Fruit fly (Drosophila melanogaster): ENCODE measurements around the gene CG31848.

The CG31848 gene

DNA sequence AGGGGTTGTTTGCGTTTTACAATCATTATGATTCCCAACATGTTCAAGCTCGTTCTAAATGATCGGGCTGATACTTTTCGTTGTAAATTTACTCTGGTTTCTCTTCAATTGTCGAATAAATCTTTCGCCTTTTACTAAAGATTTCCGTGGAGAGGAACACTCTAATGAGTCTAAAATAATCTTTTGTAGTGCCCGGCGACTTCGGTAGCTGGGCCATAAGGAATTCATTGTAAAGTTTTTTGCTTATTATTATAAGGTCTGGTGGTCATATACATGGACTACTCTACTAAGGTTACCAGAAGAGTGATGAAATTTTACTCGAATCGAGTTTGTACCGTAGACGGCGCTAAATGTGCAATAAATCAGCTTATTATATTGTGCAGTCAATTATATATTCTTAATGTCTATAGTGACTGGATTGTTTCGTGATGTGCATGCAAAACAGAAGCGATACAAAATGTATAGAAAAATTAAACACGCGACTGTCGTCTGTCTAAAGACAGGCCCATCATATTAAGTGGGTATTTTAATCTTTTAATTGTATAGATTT lies 20.8 kb downstream of the CG31848 start:
- TF ChIP-seq svp (GFP tag) (peak; percentile 17), CG8319 (GFP tag; optimal IDR thresholded peaks at IDR 0.05) (no peak)

DNA sequence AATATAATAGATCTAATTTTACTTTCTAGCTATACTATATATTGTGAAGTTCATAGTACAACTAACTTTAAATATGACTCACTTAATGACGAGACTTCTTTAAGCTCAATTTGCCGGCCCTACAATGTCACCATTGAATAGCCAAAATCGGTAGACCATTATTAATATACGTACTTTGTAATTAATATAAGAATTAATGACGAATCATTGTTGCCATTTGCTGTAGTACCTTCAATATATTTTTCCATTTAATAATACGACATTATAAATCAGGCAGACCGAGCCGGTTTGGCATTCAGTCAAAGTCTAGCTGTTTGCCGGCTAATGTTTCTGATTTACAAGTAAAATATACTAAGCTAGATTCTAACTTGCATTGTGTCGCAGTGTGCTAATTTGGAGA lies 26.0 kb downstream of the CG31848 start, which contains the start of gene Jhbp13:
Gene Jhbp13 (plus strand): TSS at position 301 of the 400 bp plus-strand sequence.
- TF ChIP-seq CG6792 (GFP tag; optimal IDR thresholded peaks at IDR 0.05) (no peak), CG4318 (GFP tag; optimal IDR thresholded peaks at IDR 0.05) (no peak), fd85E (GFP tag; optimal IDR thresholded peaks at IDR 0.05) (no peak), vri (GFP tag; optimal IDR thresholded peaks at IDR 0.05) (no peak), lz (GFP tag; optimal IDR thresholded peaks at IDR 0.05) (no peak), Sox102F (GFP tag; optimal IDR thresholded peaks at IDR 0.05) (no peak), Sox15 (GFP tag; optimal IDR thresholded peaks at IDR 0.05) (no peak), dsx (GFP tag; optimal IDR thresholded peaks at IDR 0.05; ENCODE audit: poor library complexity, severe bottlenecking) (no peak), Ets21C (GFP tag; optimal IDR thresholded peaks at IDR 0.05) (no peak), esn (GFP tag; optimal IDR thresholded peaks at IDR 0.05) (no peak), CG6163 (GFP tag; IDR thresholded peaks at IDR 0.05) (no peak), Lpt (GFP tag; optimal IDR thresholded peaks at IDR 0.05) (no peak), fkh (GFP tag; optimal IDR thresholded peaks at IDR 0.05) (no peak), CG9139 (GFP tag; optimal IDR thresholded peaks at IDR 0.05) (no peak), CG15336 (GFP tag; IDR thresholded peaks at IDR 0.05) (no peak), net (GFP tag; optimal IDR thresholded peaks at IDR 0.05) (no peak), CG7368 (GFP tag; optimal IDR thresholded peaks at IDR 0.05) (no peak), Eip93F (GFP tag; optimal IDR thresholded peaks at IDR 0.05) (no peak)

DNA sequence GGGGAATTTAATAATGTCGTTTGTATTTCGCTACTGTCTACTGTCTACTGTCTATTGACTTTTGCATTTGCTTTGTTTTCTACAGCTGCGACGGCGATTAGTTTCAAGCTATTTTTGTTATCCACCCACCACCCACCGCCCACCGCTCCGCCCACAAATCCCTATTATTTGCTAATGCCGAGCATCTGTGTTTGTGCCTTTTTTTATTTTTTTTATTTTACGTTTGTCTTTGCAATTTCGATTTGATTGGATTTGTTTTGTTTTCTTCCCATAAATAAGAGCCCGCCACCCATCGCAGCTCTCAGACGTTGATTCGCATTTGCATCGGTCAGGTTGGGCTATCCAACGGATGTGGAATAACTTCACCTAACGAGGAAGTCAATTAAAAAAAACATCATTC lies 29.5 kb downstream of the CG31848 start, which contains the start of gene Jhbp14:
Gene Jhbp14 (plus strand): TSS at position 301 of the 400 bp plus-strand sequence.
- TF ChIP-seq Blimp-1 (GFP tag; optimal IDR thresholded peaks at IDR 0.05) (no peak), CG6854 (GFP tag; optimal IDR thresholded peaks at IDR 0.05) (no peak), esn (GFP tag; optimal IDR thresholded peaks at IDR 0.05) (no peak), CG6163 (GFP tag; IDR thresholded peaks at IDR 0.05) (no peak)

DNA sequence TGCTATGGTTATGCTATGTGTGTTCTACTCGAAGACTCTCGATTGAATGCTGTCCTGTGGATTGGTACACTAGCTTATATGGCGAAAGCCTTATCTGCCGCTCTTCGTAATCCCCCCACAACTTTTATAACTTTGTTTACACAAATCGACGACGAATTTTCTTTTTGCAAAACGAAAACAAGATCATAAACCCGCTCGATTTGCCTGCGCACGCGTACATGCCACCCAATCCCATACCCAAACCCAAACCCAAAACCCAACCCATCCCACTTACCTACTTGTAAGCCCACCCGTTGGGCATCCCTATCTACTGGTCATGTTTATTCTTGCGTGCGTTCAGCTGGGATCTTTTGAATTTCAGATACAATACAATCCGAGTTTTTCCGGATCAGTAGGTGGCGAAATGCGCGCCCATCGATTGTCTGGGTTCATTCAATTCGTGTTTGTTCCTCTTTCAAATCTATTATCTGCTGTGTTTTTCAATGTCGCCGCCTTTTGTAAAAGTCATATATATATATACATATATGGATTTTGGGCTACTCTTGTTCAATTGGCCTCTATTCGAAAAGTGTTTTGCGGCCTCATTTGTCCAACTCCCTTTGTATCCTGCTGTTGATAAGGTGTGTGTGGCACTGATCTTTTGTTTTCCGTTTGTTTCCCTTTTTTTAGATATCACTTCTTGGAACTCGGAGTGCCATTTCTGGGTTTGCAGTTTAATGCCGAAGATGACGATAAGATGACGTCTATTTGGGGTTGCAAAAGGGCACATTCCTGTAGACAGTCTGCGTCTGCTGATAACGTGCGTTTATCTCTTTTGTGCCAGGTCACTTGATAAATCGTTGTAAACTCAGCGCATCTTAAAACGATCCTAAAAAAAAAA lies 30.8 kb downstream of the CG31848 start, which contains the start of gene Mabi:
Gene Mabi (minus strand): TSS at position 51 of the 880 bp plus-strand sequence.
- TF ChIP-seq CG6163 (GFP tag; IDR thresholded peaks at IDR 0.05), result no peak
- no peak for TF ChIP-seq Ets21C (GFP tag; optimal IDR thresholded peaks at IDR 0.05)
- TF ChIP-seq lz (GFP tag; optimal IDR thresholded peaks at IDR 0.05), result no peak
- no peak for TF ChIP-seq Ets96B (tag; optimal IDR thresholded peaks at IDR 0.05)

DNA sequence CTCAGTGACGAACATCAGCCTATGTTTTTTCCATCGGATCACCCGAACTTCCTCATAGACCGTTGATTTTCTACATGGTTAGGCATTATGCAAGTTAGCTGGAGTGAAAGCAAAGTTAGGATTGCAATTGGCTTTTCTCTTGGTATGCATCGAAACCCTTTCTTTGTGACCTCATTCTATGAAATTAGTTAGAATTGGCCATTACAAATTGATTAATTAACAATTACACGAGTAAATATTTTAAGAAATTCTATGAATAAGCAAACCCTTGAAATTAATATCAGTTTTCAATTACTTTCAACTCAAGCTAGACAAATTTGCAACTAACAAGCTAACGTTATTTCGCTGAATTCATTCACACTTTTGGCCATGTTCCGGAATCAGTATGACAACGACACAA lies 33.9 kb downstream of the CG31848 start, which contains the start of gene Prosalpha6T:
Gene Prosalpha6T (plus strand): TSS at position 301 of the 400 bp plus-strand sequence.
- TF ChIP-seq Smox (GFP tag; optimal IDR thresholded peaks at IDR 0.05) (no peak), CG8119 (GFP tag; IDR thresholded peaks at IDR 0.05) (no peak), CG4318 (GFP tag; optimal IDR thresholded peaks at IDR 0.05) (no peak), vri (GFP tag; optimal IDR thresholded peaks at IDR 0.05) (no peak), dac (GFP tag; optimal IDR thresholded peaks at IDR 0.05) (no peak), CG8632 (GFP tag; optimal IDR thresholded peaks at IDR 0.05) (no peak), Lpt (GFP tag; optimal IDR thresholded peaks at IDR 0.05) (no peak), CG15336 (GFP tag; IDR thresholded peaks at IDR 0.05) (no peak)

DNA sequence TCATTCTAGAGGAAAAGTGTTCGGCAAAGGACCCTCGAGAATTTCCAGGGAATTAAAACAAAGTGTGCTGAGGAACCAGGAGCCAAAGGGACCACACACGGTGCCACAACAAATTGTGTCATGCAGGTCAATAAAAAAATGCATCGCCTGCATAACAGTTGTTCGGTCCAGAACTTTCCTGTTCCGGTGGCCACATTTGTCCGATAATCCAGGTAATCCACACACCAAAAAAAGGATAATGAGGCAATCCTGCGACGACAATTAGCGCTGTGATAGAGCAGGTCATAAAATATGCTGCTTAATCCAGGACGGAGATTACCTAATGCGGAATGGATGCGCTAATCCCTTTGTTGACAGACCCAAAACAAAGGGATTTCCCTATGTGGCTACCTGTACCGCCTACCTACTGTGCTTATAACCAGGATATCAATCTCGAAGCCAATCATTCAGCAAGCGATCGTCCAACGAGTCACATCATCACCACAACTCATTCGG lies 36.2 kb downstream of the CG31848 start, which contains the start of gene CG16815:
Gene CG16815 (plus strand): TSS at position 445 of the 495 bp plus-strand sequence.
- no peak for TF ChIP-seq CG6808 (GFP tag; optimal IDR thresholded peaks at IDR 0.05)
- TF ChIP-seq acj6 (GFP tag; optimal IDR thresholded peaks at IDR 0.05), result no peak
- TF ChIP-seq CG11294 (GFP tag; IDR thresholded peaks at IDR 0.05), result no peak
- no peak for TF ChIP-seq CG8319 (GFP tag; optimal IDR thresholded peaks at IDR 0.05)
- no peak for TF ChIP-seq svp (GFP tag)
- no peak for TF ChIP-seq Eip75B (GFP tag; optimal IDR thresholded peaks at IDR 0.05)
- no peak for TF ChIP-seq dsx (GFP tag; optimal IDR thresholded peaks at IDR 0.05; ENCODE audit: poor library complexity, severe bottlenecking)
- no peak for TF ChIP-seq net (GFP tag; optimal IDR thresholded peaks at IDR 0.05)
- TF ChIP-seq salr (GFP tag; optimal IDR thresholded peaks at IDR 0.05), result no peak
- no peak for TF ChIP-seq Sox14 (GFP tag; optimal IDR thresholded peaks at IDR 0.05)
- no peak for TF ChIP-seq CG3032 (tag; optimal IDR thresholded peaks at IDR 0.05)
- TF ChIP-seq CG10669 (GFP tag; optimal IDR thresholded peaks at IDR 0.05), result no peak
- TF ChIP-seq dac (GFP tag; optimal IDR thresholded peaks at IDR 0.05), result no peak
- TF ChIP-seq CG15336 (GFP tag; IDR thresholded peaks at IDR 0.05), result no peak
- no peak for TF ChIP-seq topi (GFP tag; optimal IDR thresholded peaks at IDR 0.05)
- TF ChIP-seq CG10631 (GFP tag; optimal IDR thresholded peaks at IDR 0.05), result no peak
